Worm (Caenorhabditis elegans) whole organism, midembryonic: ENCODE results near the gene cest-26.

Experiments
- T22C8.4 ChIP-seq: fragments of 200-800 bp; sonication (Bioruptor generic); IDR thresholded peaks from 2 replicates; pipeline ENCODE4 v1.3.6; 2022; ENCODE audit warnings: missing genetic modification characterization, missing compliant biosample characterization
- cog-1 ChIP-seq: sonication (generic microtip); optimal IDR thresholded peaks from 2 replicates; lab custom pipeline; 2016; ENCODE audit warnings: missing genetic modification characterization, missing compliant biosample characterization
- flt-1 ChIP-seq: fragments of 200-800 bp; sonication (Bioruptor generic); IDR thresholded peaks from 2 replicates; pipeline ENCODE4 v1.3.6; 2022; ENCODE audit warnings: missing genetic modification characterization, missing compliant biosample characterization
- klf-2 ChIP-seq: fragments of 200-800 bp; sonication (Bioruptor generic); conservative IDR thresholded peaks from 2 replicates; pipeline ENCODE4 v1.3.6; 2022; ENCODE audit warnings: missing genetic modification reagents, missing genetic modification characterization, missing compliant biosample characterization
- med-1 ChIP-seq: sonication (generic microtip); optimal IDR thresholded peaks from 2 replicates; lab custom pipeline; 2017; ENCODE audit warnings: missing genetic modification characterization, mild to moderate bottlenecking, missing compliant biosample characterization, antibody characterized with exemption, missing genetic modification reagents; ENCODE audit not compliant: insufficient read depth
- ztf-23 ChIP-seq: fragments of 200-800 bp; sonication (Bioruptor generic); IDR thresholded peaks from 2 replicates; pipeline ENCODE4 v1.3.6; 2022; ENCODE audit warnings: missing genetic modification reagents, missing genetic modification characterization, missing compliant biosample characterization
- ztf-29 ChIP-seq: fragments of 200-800 bp; sonication (Bioruptor generic); IDR thresholded peaks from 2 replicates; pipeline ENCODE4 v1.3.6; 2022; ENCODE audit warnings: missing genetic modification reagents, missing genetic modification characterization, missing compliant biosample characterization

DNA sequence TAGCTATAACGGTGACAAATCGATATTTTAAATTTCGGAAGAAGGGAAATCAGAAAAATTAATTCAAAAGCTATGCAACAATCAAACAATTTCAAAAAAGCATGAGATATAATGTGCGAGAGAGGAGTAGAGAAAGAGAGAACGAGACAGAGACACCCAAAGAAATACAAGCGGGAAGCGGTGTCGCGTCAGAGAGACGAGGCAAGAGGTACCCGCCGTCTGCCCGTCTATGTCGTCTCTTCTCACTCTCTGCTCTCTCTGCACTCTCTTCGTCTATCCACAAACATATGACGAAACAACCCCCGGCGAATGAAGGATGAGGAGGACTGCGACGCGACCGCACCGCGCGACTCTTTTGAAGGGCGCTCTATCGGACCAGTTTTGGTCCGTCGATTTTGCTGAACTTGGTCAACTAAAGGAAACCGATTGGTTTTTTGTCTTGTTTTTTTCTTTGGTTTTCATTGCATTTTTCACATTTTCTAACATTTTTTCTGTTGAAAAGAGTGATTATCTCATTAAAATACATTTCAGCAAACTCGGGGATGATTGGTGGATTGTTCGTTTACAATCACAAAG is 48.5 kb downstream of the cest-26 start, which contains the start of gene dpy-23:
- no peak for TF ChIP-seq ztf-29 (GFP tag; lab: Robert Waterston, UW)
- no peak for TF ChIP-seq T22C8.4 (GFP tag; lab: Robert Waterston, UW)
- TF ChIP-seq med-1 (GFP tag; lab: Kevin White, UChicago), result no peak
- peak; percentile 91 for TF ChIP-seq cog-1 (tag; lab: Kevin White, UChicago)
- TF ChIP-seq klf-2 (GFP tag; lab: Robert Waterston, UW), result no peak
- TF ChIP-seq ztf-23 (GFP tag; lab: Robert Waterston, UW), result no peak
- TF ChIP-seq flt-1 (GFP tag; lab: Robert Waterston, UW), result 0 out of 2 replicates have a peak, but pooled peaks have one; percentile 46
